Worm (Caenorhabditis elegans): ENCODE measurements around the gene kreg-1.

DNA sequence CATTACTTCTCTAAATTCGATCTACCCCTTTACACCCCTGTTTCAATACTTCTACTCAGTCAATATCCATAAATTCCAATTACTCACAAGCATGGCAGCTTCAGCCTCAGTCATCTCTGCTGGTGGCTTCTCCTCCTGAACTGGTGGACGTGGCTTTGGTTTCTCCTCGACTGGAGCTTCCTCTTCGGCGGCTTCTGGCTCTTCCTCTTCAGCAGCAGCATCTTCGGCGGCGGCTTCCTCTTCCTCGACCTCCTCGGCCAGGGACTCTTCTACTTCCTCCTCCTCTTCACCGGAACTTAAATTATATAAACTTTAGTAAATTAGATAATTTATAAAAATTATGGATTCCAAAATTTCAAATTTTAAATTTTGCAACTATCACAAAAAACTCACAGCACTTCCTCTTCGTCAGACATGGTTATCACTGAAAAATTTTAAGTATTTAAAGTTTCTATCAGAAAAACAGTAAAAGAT, 13.6 kb downstream of the kreg-1 start, which contains the start of gene tnt-2:
- TF ChIP-seq unc-62 (GFP tag; optimal IDR thresholded peaks at IDR 0.05) (no peak), ceh-82 (tag; optimal IDR thresholded peaks at IDR 0.05) (no peak), nhr-12 (tag; optimal IDR thresholded peaks at IDR 0.05) (no peak), mab-5 (tag; optimal IDR thresholded peaks at IDR 0.05) (no peak), zag-1 (tag; optimal IDR thresholded peaks at IDR 0.05) (no peak), snpc-4 (tag; optimal IDR thresholded peaks at IDR 0.05) (no peak), elt-1 (tag; optimal IDR thresholded peaks at IDR 0.05) (no peak), nhr-25 (tag; optimal IDR thresholded peaks at IDR 0.05) (no peak), nhr-23 (tag; optimal IDR thresholded peaks at IDR 0.05) (no peak), nhr-6 (tag; optimal IDR thresholded peaks at IDR 0.05) (no peak), fos-1 (tag; optimal IDR thresholded peaks at IDR 0.05) (no peak), R02D3.7 (tag; optimal IDR thresholded peaks at IDR 0.05) (no peak), nhr-237 (tag; optimal IDR thresholded peaks at IDR 0.05) (no peak)
